5 fruit fly cellular contexts compared by ENCODE assay signal in genomic region chr3R:14357405-14357804, dm6.
TF ChIP-seq lines count a peak whose summit lies in the region.

No protein-coding gene starts in this region.

- no peak for TF ChIP-seq CTCF in whole organism, embryonic (GFP tag; optimal IDR thresholded peaks at IDR 0.05; lab: Kevin White, UChicago)

TF ChIP-seq in whole organism, adult, 20 proteins besides CTCF, POLR2A, EP300 and RAD21:
- no peak for TF ChIP-seq CG14711 (tag; optimal IDR thresholded peaks at IDR 0.05; lab: Kevin White, UChicago)
- TF ChIP-seq Hr96 (GFP tag; optimal IDR thresholded peaks at IDR 0.05; lab: Kevin White, UChicago), result no peak
- peak; percentile 27 for TF ChIP-seq bab1 (GFP tag; optimal IDR thresholded peaks at IDR 0.05; lab: Kevin White, UChicago)
- TF ChIP-seq CG7101 (tag; optimal IDR thresholded peaks at IDR 0.05; lab: Kevin White, UChicago), result peak; percentile 7
- TF ChIP-seq ovo (GFP tag; optimal IDR thresholded peaks at IDR 0.05; lab: Kevin White, UChicago), result no peak

TF ChIP-seq in whole organism, embryonic, 481 proteins besides CTCF, POLR2A, EP300 and RAD21 (continues in another document):
- TF ChIP-seq Taf1 (GFP tag; IDR thresholded peaks at IDR 0.05; lab: Robert Waterston, UW), result no peak
- TF ChIP-seq inv (GFP tag; IDR thresholded peaks at IDR 0.05; lab: Robert Waterston, UW; ENCODE audit: partially characterized antibody), result no peak
- TF ChIP-seq CG2712 (tag; optimal IDR thresholded peaks at IDR 0.05; lab: Kevin White, UChicago), result peak; percentile 59
- peak; percentile 83 for TF ChIP-seq Med (GFP tag; lab: Kevin White, UChicago)
- TF ChIP-seq z (GFP tag; IDR thresholded peaks at IDR 0.05; lab: Robert Waterston, UW), result no peak
- no peak for TF ChIP-seq Dip3 (GFP tag; optimal IDR thresholded peaks at IDR 0.05; lab: Kevin White, UChicago)
- TF ChIP-seq Hey (tag; optimal IDR thresholded peaks at IDR 0.05; lab: Kevin White, UChicago), result no peak
- no peak for TF ChIP-seq pb (GFP tag; optimal IDR thresholded peaks at IDR 0.05; lab: Kevin White, UChicago)
- no peak for TF ChIP-seq Sry-β (GFP tag; optimal IDR thresholded peaks at IDR 0.05; lab: Kevin White, UChicago)
- 0 out of 2 replicates have a peak, but pooled peaks have one; percentile 36 for TF ChIP-seq sens-2 (GFP tag; IDR thresholded peaks at IDR 0.05; lab: Robert Waterston, UW)
- no peak for TF ChIP-seq CG15601 (tag; optimal IDR thresholded peaks at IDR 0.05; lab: Kevin White, UChicago)
- no peak for TF ChIP-seq knrl (GFP tag; IDR thresholded peaks at IDR 0.05; lab: Robert Waterston, UW; ENCODE audit: partially characterized antibody)
- peak; percentile 59; the same call in 1 of the 3 replicates for TF ChIP-seq ken (GFP tag; IDR thresholded peaks at IDR 0.05; lab: Robert Waterston, UW)
- TF ChIP-seq tin (GFP tag; optimal IDR thresholded peaks at IDR 0.05; lab: Kevin White, UChicago), result peak; percentile 45
- no peak for TF ChIP-seq shn (GFP tag; optimal IDR thresholded peaks at IDR 0.05; lab: Kevin White, UChicago)
- peak; percentile 4 for TF ChIP-seq CG13775 (GFP tag; optimal IDR thresholded peaks at IDR 0.05; lab: Kevin White, UChicago)
- no peak for TF ChIP-seq cad (GFP tag; optimal IDR thresholded peaks at IDR 0.05; lab: Kevin White, UChicago)
- peak; percentile 15 for TF ChIP-seq CG14710 (tag; optimal IDR thresholded peaks at IDR 0.05; lab: Kevin White, UChicago)
- peak; percentile 51; the same call in 1 of the 2 replicates for TF ChIP-seq CG11247 (GFP tag; IDR thresholded peaks at IDR 0.05; lab: Robert Waterston, UW)
- no peak for TF ChIP-seq pan (optimal IDR thresholded peaks at IDR 0.05; lab: Kevin White, UChicago)
- peak in 1 of 2 experiments; percentile 67 for TF ChIP-seq pan (GFP tag; optimal IDR thresholded peaks at IDR 0.05 in 1 of 2, IDR thresholded peaks at IDR 0.05 in 1 of 2)

TF ChIP-seq in whole organism, prepupa, 60 proteins besides CTCF, POLR2A, EP300 and RAD21 (continues in another document):
- TF ChIP-seq CG7368 (GFP tag; optimal IDR thresholded peaks at IDR 0.05; lab: Kevin White, UChicago) (peak; percentile 58), CG16779 (tag; optimal IDR thresholded peaks at IDR 0.05; lab: Kevin White, UChicago) (no peak), fd59A (GFP tag; optimal IDR thresholded peaks at IDR 0.05; lab: Kevin White, UChicago) (peak; percentile 42), Sox102F (GFP tag; optimal IDR thresholded peaks at IDR 0.05; lab: Kevin White, UChicago) (peak; percentile 60), CG9139 (GFP tag; optimal IDR thresholded peaks at IDR 0.05; lab: Kevin White, UChicago) (peak; percentile 36), cyc (GFP tag; optimal IDR thresholded peaks at IDR 0.05; lab: Kevin White, UChicago) (peak; percentile 75), CG32006 (GFP tag; optimal IDR thresholded peaks at IDR 0.05; lab: Kevin White, UChicago) (peak; percentile 52), Hr38 (GFP tag; optimal IDR thresholded peaks at IDR 0.05; lab: Kevin White, UChicago) (no peak), Ets96B (tag; optimal IDR thresholded peaks at IDR 0.05; lab: Kevin White, UChicago) (peak; percentile 69), CG11294 (GFP tag; IDR thresholded peaks at IDR 0.05; lab: Robert Waterston, UW) (no peak), Blimp-1 (GFP tag; optimal IDR thresholded peaks at IDR 0.05; lab: Kevin White, UChicago) (peak; percentile 24), CG4318 (GFP tag; optimal IDR thresholded peaks at IDR 0.05; lab: Kevin White, UChicago) (peak; percentile 22), Sox15 (GFP tag; optimal IDR thresholded peaks at IDR 0.05; lab: Kevin White, UChicago) (no peak), CG3919 (GFP tag; optimal IDR thresholded peaks at IDR 0.05; lab: Kevin White, UChicago) (peak; percentile 79), Eip75B (GFP tag; optimal IDR thresholded peaks at IDR 0.05; lab: Kevin White, UChicago) (peak; percentile 63), eg (GFP tag; IDR thresholded peaks at IDR 0.05; lab: Robert Waterston, UW) (peak; percentile 77), Ets21C (GFP tag; optimal IDR thresholded peaks at IDR 0.05; lab: Kevin White, UChicago) (peak; percentile 61), salr (GFP tag; optimal IDR thresholded peaks at IDR 0.05; lab: Kevin White, UChicago) (peak in 1 of 2 experiments; percentile 6), CG8319 (GFP tag; optimal IDR thresholded peaks at IDR 0.05; lab: Kevin White, UChicago) (peak; percentile 48), CG11902 (GFP tag; optimal IDR thresholded peaks at IDR 0.05; lab: Kevin White, UChicago) (peak; percentile 62), net (GFP tag; optimal IDR thresholded peaks at IDR 0.05; lab: Kevin White, UChicago) (peak; percentile 34), CG31627 (GFP tag; optimal IDR thresholded peaks at IDR 0.05; lab: Kevin White, UChicago) (peak; percentile 73)

TF ChIP-seq in whole organism, pupa, 21 proteins besides CTCF, POLR2A, EP300 and RAD21:
- TF ChIP-seq CG12605 (GFP tag; IDR thresholded peaks at IDR 0.05; lab: Robert Waterston, UW) (peak; percentile 40; the same call in 1 of the 2 replicates), rn (GFP tag; IDR thresholded peaks at IDR 0.05; lab: Robert Waterston, UW) (no peak), CG15710 (tag; optimal IDR thresholded peaks at IDR 0.05; lab: Kevin White, UChicago) (peak; percentile 53), Pif1A (GFP tag; optimal IDR thresholded peaks at IDR 0.05; lab: Kevin White, UChicago) (peak; percentile 50), CG14655 (GFP tag; optimal IDR thresholded peaks at IDR 0.05; lab: Kevin White, UChicago) (peak; percentile 50), EcR (GFP tag; optimal IDR thresholded peaks at IDR 0.05; lab: Kevin White, UChicago) (no peak), Ets98B (GFP tag; IDR thresholded peaks at IDR 0.05; lab: Robert Waterston, UW) (peak; percentile 61), Snoo (tag; optimal IDR thresholded peaks at IDR 0.05; lab: Kevin White, UChicago) (peak; percentile 34), CG32121 (GFP tag; IDR thresholded peaks at IDR 0.05; lab: Robert Waterston, UW) (peak; percentile 17; the same call in 1 of the 2 replicates), CG8159 (tag; optimal IDR thresholded peaks at IDR 0.05; lab: Kevin White, UChicago) (peak; percentile 67), CG17806 (tag; optimal IDR thresholded peaks at IDR 0.05; lab: Kevin White, UChicago) (peak; percentile 64), Pif1B (GFP tag; optimal IDR thresholded peaks at IDR 0.05; lab: Kevin White, UChicago) (peak; percentile 47), D1 (tag; optimal IDR thresholded peaks at IDR 0.05; lab: Kevin White, UChicago) (no peak), CG10348 (GFP tag; IDR thresholded peaks at IDR 0.05; lab: Robert Waterston, UW) (no peak), CG8301 (tag; optimal IDR thresholded peaks at IDR 0.05; lab: Kevin White, UChicago) (peak; percentile 42), CG34367 (tag; optimal IDR thresholded peaks at IDR 0.05; lab: Kevin White, UChicago) (peak; percentile 52), fd96Ca (GFP tag; IDR thresholded peaks at IDR 0.05; lab: Robert Waterston, UW) (peak; percentile 51; the same call in 2 of the 3 replicates), CG9948 (tag; optimal IDR thresholded peaks at IDR 0.05; lab: Kevin White, UChicago) (peak; percentile 46), gl (tag; optimal IDR thresholded peaks at IDR 0.05; lab: Kevin White, UChicago) (no peak), CG4496 (GFP tag; IDR thresholded peaks at IDR 0.05; lab: Robert Waterston, UW) (peak; percentile 81), CG13204 (GFP tag; optimal IDR thresholded peaks at IDR 0.05; lab: Kevin White, UChicago) (no peak)

TF ChIP-seq in whole organism, wandering third instar larva, 38 proteins besides CTCF, POLR2A, EP300 and RAD21 (continues in another document):
- TF ChIP-seq lola (GFP tag; optimal IDR thresholded peaks at IDR 0.05; lab: Kevin White, UChicago) (no peak), Dfd (GFP tag; optimal IDR thresholded peaks at IDR 0.05; lab: Kevin White, UChicago) (no peak), dmrt93B (GFP tag; optimal IDR thresholded peaks at IDR 0.05; lab: Kevin White, UChicago) (peak; percentile 19), fru (GFP tag; optimal IDR thresholded peaks at IDR 0.05; lab: Kevin White, UChicago) (peak; percentile 65), rgr (GFP tag; optimal IDR thresholded peaks at IDR 0.05; lab: Kevin White, UChicago) (peak; percentile 73), Abd-B (GFP tag; optimal IDR thresholded peaks at IDR 0.05; lab: Kevin White, UChicago) (no peak), Hr83 (GFP tag; optimal IDR thresholded peaks at IDR 0.05; lab: Kevin White, UChicago; ENCODE audit: poor library complexity, severe bottlenecking) (no peak), foxo (GFP tag; optimal IDR thresholded peaks at IDR 0.05; lab: Kevin White, UChicago) (peak in 1 of 2 experiments; percentile 68), CrebA (GFP tag; optimal IDR thresholded peaks at IDR 0.05; lab: Kevin White, UChicago; ENCODE audit: borderline replicate concordance) (no peak), Jra (GFP tag; optimal IDR thresholded peaks at IDR 0.05; lab: Kevin White, UChicago) (peak; percentile 20), Hnf4 (GFP tag; optimal IDR thresholded peaks at IDR 0.05; lab: Kevin White, UChicago) (peak; percentile 61), Rel (GFP tag; optimal IDR thresholded peaks at IDR 0.05; lab: Kevin White, UChicago) (peak; percentile 14), Rel (tag; optimal IDR thresholded peaks at IDR 0.05; lab: Kevin White, UChicago) (peak; percentile 8), Mio (GFP tag; optimal IDR thresholded peaks at IDR 0.05; lab: Kevin White, UChicago) (no peak), Myc (optimal IDR thresholded peaks at IDR 0.05; lab: Kevin White, UChicago) (no peak), Dif (GFP tag; optimal IDR thresholded peaks at IDR 0.05; lab: Kevin White, UChicago; ENCODE audit: partially characterized antibody) (no peak), Vsx2 (GFP tag; optimal IDR thresholded peaks at IDR 0.05; lab: Kevin White, UChicago; ENCODE audit: partially characterized antibody) (no peak), usp (GFP tag; optimal IDR thresholded peaks at IDR 0.05; lab: Kevin White, UChicago) (no peak), brk (GFP tag; optimal IDR thresholded peaks at IDR 0.05; lab: Kevin White, UChicago) (peak; percentile 8), tai (GFP tag; optimal IDR thresholded peaks at IDR 0.05; lab: Kevin White, UChicago) (peak; percentile 39), Sp1 (GFP tag; optimal IDR thresholded peaks at IDR 0.05; lab: Kevin White, UChicago) (peak; percentile 49), dsf (GFP tag; optimal IDR thresholded peaks at IDR 0.05; lab: Kevin White, UChicago; ENCODE audit: borderline replicate concordance) (no peak), h (GFP tag; optimal IDR thresholded peaks at IDR 0.05; lab: Kevin White, UChicago) (peak; percentile 78), sv (GFP tag; optimal IDR thresholded peaks at IDR 0.05; lab: Kevin White, UChicago) (no peak), sage (GFP tag; optimal IDR thresholded peaks at IDR 0.05; lab: Kevin White, UChicago) (no peak), N (GFP tag; optimal IDR thresholded peaks at IDR 0.05; lab: Kevin White, UChicago) (no peak), HLH106 (tag; optimal IDR thresholded peaks at IDR 0.05; lab: Kevin White, UChicago) (peak; percentile 73), OdsH (GFP tag; optimal IDR thresholded peaks at IDR 0.05; lab: Kevin White, UChicago) (peak; percentile 54), CG32264 (GFP tag; optimal IDR thresholded peaks at IDR 0.05; lab: Kevin White, UChicago) (peak; percentile 40), woc (GFP tag; optimal IDR thresholded peaks at IDR 0.05; lab: Kevin White, UChicago) (peak; percentile 57)
